Fruit fly (Drosophila melanogaster) whole organism, prepupa: ENCODE measurements around the gene Mms19.
A peak's percentile ranks its signal among the peaks of the same experiment; 100 is the strongest.

ENCODE experiments used
- Blimp-1 ChIP-seq: fragments of 200-800 bp; sonication (Bioruptor generic); optimal IDR thresholded peaks from 3 replicates; lab custom pipeline; 2017; ENCODE audit warnings: missing biosample characterization, missing genetic modification characterization, mild to moderate bottlenecking, moderate library complexity, missing genetic modification reagents
- CG10669 ChIP-seq: fragments of 200-800 bp; sonication (Bioruptor generic); optimal IDR thresholded peaks from 3 replicates; lab custom pipeline; 2018; ENCODE audit warnings: missing biosample characterization, mild to moderate bottlenecking, missing genetic modification characterization, moderate library complexity
- CG11294 ChIP-seq: fragments of 200-800 bp; sonication (Bioruptor generic); IDR thresholded peaks from 2 replicates; pipeline ENCODE4 v1.3.6; 2022; ENCODE audit warnings: missing biosample characterization, missing genetic modification characterization
- CG11762 ChIP-seq: fragments of 200-800 bp; sonication (Bioruptor generic); optimal IDR thresholded peaks from 3 replicates; lab custom pipeline; 2016; ENCODE audit warnings: missing biosample characterization, missing genetic modification characterization; ENCODE audit not compliant: insufficient read depth
- CG11902 ChIP-seq: fragments of 200-800 bp; sonication (Bioruptor generic); optimal IDR thresholded peaks from 3 replicates; lab custom pipeline; 2016; ENCODE audit warnings: missing biosample characterization, missing genetic modification characterization
- CG15336 ChIP-seq: fragments of 200-800 bp; sonication (Bioruptor generic); IDR thresholded peaks from 2 replicates; pipeline ENCODE4 v1.3.6; 2022; ENCODE audit warnings: missing biosample characterization, missing genetic modification characterization
- CG1621 ChIP-seq: fragments of 200-800 bp; sonication (Bioruptor generic); optimal IDR thresholded peaks from 3 replicates; lab custom pipeline; 2018; ENCODE audit warnings: missing biosample characterization, mild to moderate bottlenecking, missing genetic modification characterization
- CG16779 ChIP-seq: fragments of 200-800 bp; sonication (Bioruptor generic); optimal IDR thresholded peaks from 3 replicates; lab custom pipeline; 2017; ENCODE audit warnings: missing biosample characterization, mild to moderate bottlenecking, missing genetic modification characterization
- CG3032 ChIP-seq: fragments of 200-800 bp; optimal IDR thresholded peaks from 2 replicates; lab custom pipeline; 2019; ENCODE audit warnings: missing biosample characterization, mild to moderate bottlenecking, missing genetic modification characterization, moderate library complexity
- CG31627 ChIP-seq: fragments of 200-800 bp; sonication (Bioruptor generic); optimal IDR thresholded peaks from 3 replicates; lab custom pipeline; 2016; ENCODE audit warnings: missing biosample characterization, missing genetic modification characterization
- CG34406 ChIP-seq: fragments of 200-800 bp; sonication (Bioruptor generic); optimal IDR thresholded peaks from 3 replicates; lab custom pipeline; 2016; ENCODE audit warnings: missing biosample characterization, missing genetic modification characterization
- CG6163 ChIP-seq: fragments of 200-800 bp; sonication (Bioruptor generic); IDR thresholded peaks from 3 replicates; pipeline ENCODE4 v1.3.6; 2022; ENCODE audit warnings: missing biosample characterization, missing genetic modification characterization
- CG6792 ChIP-seq: fragments of 200-800 bp; sonication (Bioruptor generic); optimal IDR thresholded peaks from 3 replicates; lab custom pipeline; 2016; ENCODE audit warnings: missing biosample characterization, missing genetic modification characterization
- CG6808 ChIP-seq: fragments of 200-800 bp; sonication (Bioruptor generic); optimal IDR thresholded peaks from 3 replicates; lab custom pipeline; 2017; ENCODE audit warnings: missing biosample characterization, missing genetic modification characterization, mild to moderate bottlenecking, moderate library complexity, missing genetic modification reagents
- CG6854 ChIP-seq: fragments of 200-800 bp; sonication (Bioruptor generic); optimal IDR thresholded peaks from 2 replicates; lab custom pipeline; 2017; ENCODE audit warnings: missing biosample characterization, mild to moderate bottlenecking, missing genetic modification characterization
- CG8119 ChIP-seq: fragments of 200-800 bp; sonication (Bioruptor generic); IDR thresholded peaks from 3 replicates; pipeline ENCODE4 v1.3.6; 2022; ENCODE audit warnings: missing biosample characterization, missing genetic modification characterization
- CG8632 ChIP-seq: fragments of 200-800 bp; sonication (Bioruptor generic); optimal IDR thresholded peaks from 3 replicates; lab custom pipeline; 2016; ENCODE audit warnings: missing biosample characterization, missing genetic modification characterization
- CG9139 ChIP-seq: fragments of 200-800 bp; sonication (Bioruptor generic); optimal IDR thresholded peaks from 3 replicates; lab custom pipeline; 2017; ENCODE audit warnings: missing biosample characterization, mild to moderate bottlenecking, missing genetic modification characterization
- Eip93F ChIP-seq: fragments of 200-800 bp; sonication (Bioruptor generic); optimal IDR thresholded peaks from 2 replicates; lab custom pipeline; 2016; ENCODE audit warnings: missing biosample characterization, mild to moderate bottlenecking, missing genetic modification characterization
- Ets96B ChIP-seq: fragments of 200-800 bp; optimal IDR thresholded peaks from 2 replicates; lab custom pipeline; 2019; ENCODE audit warnings: missing biosample characterization, mild to moderate bottlenecking, missing genetic modification characterization, moderate library complexity
- Gug ChIP-seq: fragments of 200-800 bp; sonication (Bioruptor generic); IDR thresholded peaks from 2 replicates; pipeline ENCODE4 v1.3.6; 2022; ENCODE audit warnings: missing biosample characterization, missing genetic modification characterization
- Hr39 ChIP-seq: fragments of 200-800 bp; sonication (Bioruptor generic); optimal IDR thresholded peaks from 2 replicates; lab custom pipeline; 2016; ENCODE audit warnings: missing biosample characterization, missing genetic modification characterization
- Hr4 ChIP-seq: fragments of 200-800 bp; sonication (Bioruptor generic); optimal IDR thresholded peaks from 3 replicates; lab custom pipeline; 2016; ENCODE audit warnings: missing biosample characterization, missing genetic modification characterization
- Lpt ChIP-seq: fragments of 200-800 bp; sonication (Bioruptor generic); optimal IDR thresholded peaks from 3 replicates; lab custom pipeline; 2016; ENCODE audit warnings: missing biosample characterization, missing genetic modification characterization
- Met ChIP-seq: fragments of 200-800 bp; sonication (Bioruptor generic); optimal IDR thresholded peaks from 3 replicates; lab custom pipeline; 2016; ENCODE audit warnings: missing biosample characterization, missing genetic modification characterization
- Sox102F ChIP-seq: fragments of 200-800 bp; sonication (Bioruptor generic); optimal IDR thresholded peaks from 2 replicates; lab custom pipeline; 2016; ENCODE audit warnings: missing biosample characterization, mild to moderate bottlenecking, missing genetic modification characterization
- achi ChIP-seq: fragments of 200-800 bp; sonication (Bioruptor generic); optimal IDR thresholded peaks from 3 replicates; lab custom pipeline; 2016; ENCODE audit warnings: missing biosample characterization, missing genetic modification characterization
- cyc ChIP-seq: fragments of 200-800 bp; sonication (Bioruptor generic); optimal IDR thresholded peaks from 3 replicates; lab custom pipeline; 2016; ENCODE audit warnings: missing biosample characterization, missing genetic modification characterization
- dac ChIP-seq: fragments of 200-800 bp; sonication (Bioruptor generic); optimal IDR thresholded peaks from 2 replicates; lab custom pipeline; 2017; ENCODE audit warnings: missing biosample characterization, mild to moderate bottlenecking, missing genetic modification characterization
- dsx ChIP-seq: fragments of 200-800 bp; optimal IDR thresholded peaks from 3 replicates; lab custom pipeline; 2019; ENCODE audit warnings: missing biosample characterization, mild to moderate bottlenecking, missing genetic modification characterization, moderate library complexity; ENCODE audit not compliant: poor library complexity, severe bottlenecking
- eg ChIP-seq: fragments of 200-800 bp; sonication (Bioruptor generic); IDR thresholded peaks from 3 replicates; pipeline ENCODE4 v1.3.6; 2022; ENCODE audit warnings: missing biosample characterization, missing genetic modification characterization
- fd59A ChIP-seq: fragments of 200-800 bp; sonication (Bioruptor generic); optimal IDR thresholded peaks from 2 replicates; lab custom pipeline; 2017; ENCODE audit warnings: missing biosample characterization, mild to moderate bottlenecking, missing genetic modification characterization, missing genetic modification reagents
- fd85E ChIP-seq: fragments of 200-800 bp; sonication (Bioruptor generic); optimal IDR thresholded peaks from 3 replicates; lab custom pipeline; 2016; ENCODE audit warnings: missing biosample characterization, missing genetic modification characterization
- fkh ChIP-seq: fragments of 200-800 bp; sonication (Bioruptor generic); optimal IDR thresholded peaks from 3 replicates; lab custom pipeline; 2017; ENCODE audit warnings: missing biosample characterization, mild to moderate bottlenecking, missing genetic modification characterization, moderate library complexity
- lz ChIP-seq: fragments of 200-800 bp; sonication (Bioruptor generic); optimal IDR thresholded peaks from 3 replicates; lab custom pipeline; 2016; ENCODE audit warnings: missing biosample characterization, missing genetic modification characterization
- pdm3 ChIP-seq: fragments of 200-800 bp; sonication (Bioruptor generic); optimal IDR thresholded peaks from 3 replicates; lab custom pipeline; 2016; ENCODE audit warnings: missing biosample characterization, missing genetic modification characterization
- salr ChIP-seq, 2 experiments: fragments of 200-800 bp; sonication (Bioruptor generic); optimal IDR thresholded peaks; 3 replicates each; lab custom pipeline; 2016 to 2018; ENCODE audit warnings: missing biosample characterization in 2 of 2, missing genetic modification characterization in 2 of 2, mild to moderate bottlenecking in 1 of 2
- ss ChIP-seq, 2 experiments: fragments of 200-800 bp; sonication (Bioruptor generic); optimal IDR thresholded peaks; 2 replicates in 1 of 2; 3 replicates in 1 of 2; lab custom pipeline; 2017 to 2018; ENCODE audit warnings: mild to moderate bottlenecking in 2 of 2, missing biosample characterization in 2 of 2, missing genetic modification characterization in 2 of 2, moderate library complexity in 1 of 2
- svp ChIP-seq: fragments of 200-800 bp; sonication (Bioruptor generic); peaks from one replicate; lab custom pipeline; 2016; ENCODE audit warnings: missing biosample characterization, missing genetic modification characterization
- topi ChIP-seq: fragments of 200-800 bp; sonication (Bioruptor generic); optimal IDR thresholded peaks from 3 replicates; lab custom pipeline; 2016; ENCODE audit warnings: missing biosample characterization, missing genetic modification characterization

Gene Mms19

dm6 chr3R:5211901-5212758 is 20.2 kb upstream of the Mms19 start (continued):
- TF ChIP-seq CG10669 (GFP tag; lab: Kevin White, UChicago) (peak; percentile 63), topi (GFP tag; lab: Kevin White, UChicago) (peak; percentile 23), CG11902 (GFP tag; lab: Kevin White, UChicago) (no peak), salr (GFP tag; optimal IDR thresholded peaks at IDR 0.05; lab: Kevin White, UChicago) (peak in 1 of 2 experiments; percentile 20), Gug (GFP tag; lab: Robert Waterston, UW) (0 out of 2 replicates have a peak, but pooled peaks have one; percentile 16), dac (GFP tag; lab: Kevin White, UChicago) (no peak), fd59A (peak; percentile 56), CG8119 (0 out of 3 replicates have a peak, but pooled peaks have one; percentile 39), fd85E (GFP tag; lab: Kevin White, UChicago) (no peak), Met (GFP tag; lab: Kevin White, UChicago) (peak; percentile 26), CG6808 (GFP tag; lab: Kevin White, UChicago) (peak; percentile 72), Ets96B (tag; lab: Kevin White, UChicago) (peak; percentile 65), Lpt (GFP tag; lab: Kevin White, UChicago) (no peak), pdm3 (peak; percentile 49), CG16779 (tag; lab: Kevin White, UChicago) (peak; percentile 18), CG9139 (peak; percentile 18), Blimp-1 (GFP tag; lab: Kevin White, UChicago) (no peak), Sox102F (no peak), CG1621 (peak; percentile 36)

dm6 chr3R:5212759-5213053 is 19.6 kb upstream of the Mms19 start:
- TF ChIP-seq Sox102F: no peak
- no peak for TF ChIP-seq CG6792 (GFP tag; lab: Kevin White, UChicago)
- no peak for TF ChIP-seq CG8119
- TF ChIP-seq fd85E (GFP tag; lab: Kevin White, UChicago): no peak
- TF ChIP-seq CG31627: no peak
- no peak for TF ChIP-seq fkh (GFP tag; lab: Kevin White, UChicago)
- no peak for TF ChIP-seq CG11762 (GFP tag; lab: Kevin White, UChicago)
- no peak for TF ChIP-seq dac (GFP tag; lab: Kevin White, UChicago)
- no peak for TF ChIP-seq Blimp-1 (GFP tag; lab: Kevin White, UChicago)
- TF ChIP-seq Gug (GFP tag; lab: Robert Waterston, UW): no peak
- no peak for TF ChIP-seq CG11902 (GFP tag; lab: Kevin White, UChicago)

- TF ChIP-seq CG6163 (GFP tag; lab: Robert Waterston, UW): peak; percentile 13; the same call in 1 of the 3 replicates
- no peak for TF ChIP-seq Ets96B (tag; lab: Kevin White, UChicago)
- peak; percentile 73 for TF ChIP-seq CG1621
- no peak for TF ChIP-seq CG8632 (GFP tag; lab: Kevin White, UChicago)
- peak; percentile 27 for TF ChIP-seq dsx (GFP tag; lab: Kevin White, UChicago)
- peak; percentile 15 for TF ChIP-seq CG6854 (GFP tag; lab: Kevin White, UChicago)
- no peak for TF ChIP-seq salr (GFP tag; optimal IDR thresholded peaks at IDR 0.05; lab: Kevin White, UChicago)
- 0 out of 3 replicates have a peak, but pooled peaks have one; percentile 19 for TF ChIP-seq eg (GFP tag; lab: Robert Waterston, UW)
- TF ChIP-seq ss (GFP tag; optimal IDR thresholded peaks at IDR 0.05; lab: Kevin White, UChicago): peak; percentile 48 to 54
- TF ChIP-seq CG6808 (GFP tag; lab: Kevin White, UChicago): peak; percentile 23
These were observed 19.0 kb upstream of the Mms19 start for dm6 chr3R:5213309-5213708.

- no peak for TF ChIP-seq CG34406 (GFP tag; lab: Kevin White, UChicago)
- TF ChIP-seq CG8119: peak; percentile 38; the same call in 2 of the 3 replicates
- no peak for TF ChIP-seq achi
- TF ChIP-seq cyc (GFP tag; lab: Kevin White, UChicago): no peak
- TF ChIP-seq svp (GFP tag; lab: Kevin White, UChicago): no peak
- no peak for TF ChIP-seq Hr39 (GFP tag; lab: Kevin White, UChicago)
- no peak for TF ChIP-seq fd85E (GFP tag; lab: Kevin White, UChicago)
- TF ChIP-seq lz (GFP tag; lab: Kevin White, UChicago): no peak
- TF ChIP-seq CG6163 (GFP tag; lab: Robert Waterston, UW): peak; percentile 41; the same call in 1 of the 3 replicates
- peak in 1 of 2 experiments; percentile 15 for TF ChIP-seq salr (GFP tag; optimal IDR thresholded peaks at IDR 0.05; lab: Kevin White, UChicago)
- peak; percentile 61 for TF ChIP-seq fkh (GFP tag; lab: Kevin White, UChicago)
- TF ChIP-seq CG11294 (GFP tag; lab: Robert Waterston, UW): no peak
- no peak for TF ChIP-seq CG6854 (GFP tag; lab: Kevin White, UChicago)
- no peak for TF ChIP-seq Eip93F
- no peak for TF ChIP-seq CG3032 (tag; lab: Kevin White, UChicago)
- peak; percentile 62 for TF ChIP-seq Blimp-1 (GFP tag; lab: Kevin White, UChicago)
- peak; percentile 46; the same call in 1 of the 2 replicates for TF ChIP-seq CG15336 (GFP tag; lab: Robert Waterston, UW)
- peak; percentile 6 for TF ChIP-seq Hr4 (GFP tag; lab: Kevin White, UChicago)
- TF ChIP-seq CG16779 (tag; lab: Kevin White, UChicago): no peak
These were observed 18.0 kb upstream of the Mms19 start for dm6 chr3R:5214162-5214916.
